Worm (Caenorhabditis elegans) whole organism, L2 larva: Measurements from ENCODE around the gene col-107.

Experiments used
- C34F6.9 ChIP-seq: fragments of 150-350 bp; optimal IDR thresholded peaks from 2 replicates; lab custom pipeline; 2014; ENCODE audit warnings: missing biosample characterization, missing genetic modification characterization
- F13H6.1 ChIP-seq: sonication (generic microtip); optimal IDR thresholded peaks from 2 replicates; lab custom pipeline; 2016; ENCODE audit warnings: missing genetic modification characterization, missing compliant biosample characterization
- R02D3.7 ChIP-seq: fragments of 150-350 bp; optimal IDR thresholded peaks from 2 replicates; lab custom pipeline; 2014; ENCODE audit warnings: missing biosample characterization, missing genetic modification characterization
- Y55F3AM.14 ChIP-seq: fragments of 200-800 bp; sonication (Bioruptor generic); optimal IDR thresholded peaks from 2 replicates; lab custom pipeline; 2018; ENCODE audit warnings: mild to moderate bottlenecking, missing genetic modification characterization, missing compliant biosample characterization
- ZK546.5 ChIP-seq: sonication (generic microtip); optimal IDR thresholded peaks from 2 replicates; lab custom pipeline; 2017; ENCODE audit warnings: missing biosample characterization, missing genetic modification characterization
- alr-1 ChIP-seq: fragments of 150-350 bp; optimal IDR thresholded peaks from 2 replicates; lab custom pipeline; 2014; ENCODE audit warnings: missing biosample characterization, missing genetic modification characterization
- aly-2 ChIP-seq: fragments of 150-350 bp; optimal IDR thresholded peaks from 2 replicates; lab custom pipeline; 2014; ENCODE audit warnings: missing biosample characterization, missing genetic modification characterization
- ama-1 ChIP-seq: fragments of 150-350 bp; optimal IDR thresholded peaks from 2 replicates; lab custom pipeline; 2018; ENCODE audit warnings: inconsistent platforms
- blmp-1 ChIP-seq: sonication (generic microtip); optimal IDR thresholded peaks from 2 replicates; lab custom pipeline; 2017; ENCODE audit warnings: missing genetic modification characterization, mild to moderate bottlenecking, missing compliant biosample characterization, antibody characterized with exemption, moderate library complexity; ENCODE audit not compliant: insufficient read depth
- ceh-16 ChIP-seq: fragments of 150-350 bp; optimal IDR thresholded peaks from 2 replicates; lab custom pipeline; 2014; ENCODE audit warnings: missing biosample characterization, missing genetic modification characterization
- ceh-82 ChIP-seq: fragments of 150-350 bp; optimal IDR thresholded peaks from 2 replicates; lab custom pipeline; 2014; ENCODE audit warnings: missing biosample characterization, missing genetic modification characterization
- crh-2 ChIP-seq: sonication (generic microtip); optimal IDR thresholded peaks from 2 replicates; lab custom pipeline; 2017; ENCODE audit warnings: missing biosample characterization, missing genetic modification characterization
- dmd-4 ChIP-seq: sonication (generic microtip); optimal IDR thresholded peaks from 2 replicates; lab custom pipeline; 2017; ENCODE audit warnings: missing biosample characterization, missing genetic modification characterization
- egl-27 ChIP-seq: sonication (generic microtip); optimal IDR thresholded peaks from 3 replicates; lab custom pipeline; 2017; ENCODE audit warnings: missing biosample characterization, missing genetic modification reagents, missing genetic modification characterization
- elt-1 ChIP-seq: fragments of 150-350 bp; optimal IDR thresholded peaks from 2 replicates; lab custom pipeline; 2014; ENCODE audit warnings: missing biosample characterization, missing genetic modification characterization
- elt-3 ChIP-seq: sonication (generic microtip); optimal IDR thresholded peaks from 2 replicates; lab custom pipeline; 2017; ENCODE audit warnings: missing biosample characterization, missing genetic modification characterization
- fos-1 ChIP-seq: fragments of 150-350 bp; optimal IDR thresholded peaks from 2 replicates; lab custom pipeline; 2014; ENCODE audit warnings: missing biosample characterization, missing genetic modification characterization
- gmeb-1 ChIP-seq: fragments of 150-350 bp; optimal IDR thresholded peaks from 2 replicates; lab custom pipeline; 2014; ENCODE audit warnings: missing biosample characterization, missing genetic modification characterization
- lin-11 ChIP-seq: fragments of 150-350 bp; sonication (generic microtip); optimal IDR thresholded peaks from 2 replicates; lab custom pipeline; 2014; ENCODE audit warnings: missing biosample characterization, missing genetic modification characterization, inconsistent platforms, mixed read lengths
- lin-13 ChIP-seq: fragments of 150-350 bp; optimal IDR thresholded peaks from 2 replicates; lab custom pipeline; 2014; ENCODE audit warnings: missing biosample characterization, missing genetic modification reagents, missing genetic modification characterization
- lin-39 ChIP-seq: fragments of 150-350 bp; optimal IDR thresholded peaks from 2 replicates; lab custom pipeline; 2014; ENCODE audit warnings: missing biosample characterization, missing genetic modification reagents, missing genetic modification characterization
- lsy-2 ChIP-seq, 2 experiments: fragments of 150-350 bp in 1 of 2; sonication (generic microtip) in 1 of 2; optimal IDR thresholded peaks; 2 replicates each; lab custom pipeline; 2014 to 2017; ENCODE audit warnings: missing biosample characterization in 2 of 2, missing genetic modification characterization in 2 of 2
- mab-5 ChIP-seq: fragments of 150-350 bp; optimal IDR thresholded peaks from 2 replicates; lab custom pipeline; 2014; ENCODE audit warnings: missing biosample characterization, missing genetic modification characterization
- mbf-1 ChIP-seq: sonication (generic microtip); optimal IDR thresholded peaks from 2 replicates; lab custom pipeline; 2017; ENCODE audit warnings: missing biosample characterization, missing genetic modification characterization
- mdl-1 ChIP-seq, 2 experiments: fragments of 150-350 bp in 1 of 2; sonication (generic microtip) in 1 of 2; optimal IDR thresholded peaks; 2 replicates each; lab custom pipeline; 2017; ENCODE audit warnings: missing biosample characterization in 2 of 2, missing genetic modification characterization in 2 of 2
- nhr-10 ChIP-seq: sonication (generic microtip); optimal IDR thresholded peaks from 2 replicates; lab custom pipeline; 2017; ENCODE audit warnings: missing biosample characterization, missing genetic modification characterization
- nhr-11 ChIP-seq: fragments of 150-350 bp; optimal IDR thresholded peaks from 2 replicates; lab custom pipeline; 2014; ENCODE audit warnings: missing biosample characterization, missing genetic modification characterization
- nhr-12 ChIP-seq: fragments of 150-350 bp; optimal IDR thresholded peaks from 2 replicates; lab custom pipeline; 2014; ENCODE audit warnings: missing biosample characterization, missing genetic modification characterization
- nhr-129 ChIP-seq: fragments of 150-350 bp; optimal IDR thresholded peaks from 2 replicates; lab custom pipeline; 2014; ENCODE audit warnings: missing biosample characterization, missing genetic modification characterization
- nhr-21 ChIP-seq: fragments of 150-350 bp; optimal IDR thresholded peaks from 2 replicates; lab custom pipeline; 2014; ENCODE audit warnings: missing biosample characterization, missing genetic modification characterization
- nhr-23 ChIP-seq: fragments of 150-350 bp; optimal IDR thresholded peaks from 2 replicates; lab custom pipeline; 2014; ENCODE audit warnings: missing biosample characterization, missing genetic modification reagents, missing genetic modification characterization
- nhr-237 ChIP-seq: fragments of 150-350 bp; optimal IDR thresholded peaks from 2 replicates; lab custom pipeline; 2014; ENCODE audit warnings: missing biosample characterization, missing genetic modification characterization
- nhr-25 ChIP-seq: fragments of 150-350 bp; sonication (generic microtip); optimal IDR thresholded peaks from 3 replicates; lab custom pipeline; 2014; ENCODE audit warnings: missing biosample characterization, missing genetic modification characterization
- nhr-6 ChIP-seq: fragments of 150-350 bp; optimal IDR thresholded peaks from 2 replicates; lab custom pipeline; 2014; ENCODE audit warnings: missing biosample characterization, missing genetic modification characterization
- nhr-77 ChIP-seq: fragments of 150-350 bp; optimal IDR thresholded peaks from 2 replicates; lab custom pipeline; 2014; ENCODE audit warnings: missing biosample characterization, missing genetic modification characterization
- peb-1 ChIP-seq: fragments of 150-350 bp; optimal IDR thresholded peaks from 2 replicates; lab custom pipeline; 2014; ENCODE audit warnings: missing biosample characterization, missing genetic modification characterization
- sem-4 ChIP-seq: fragments of 150-350 bp; optimal IDR thresholded peaks from 2 replicates; lab custom pipeline; 2014; ENCODE audit warnings: missing biosample characterization, missing genetic modification reagents, missing genetic modification characterization
- skn-1 ChIP-seq: sonication (generic microtip); optimal IDR thresholded peaks from 2 replicates; lab custom pipeline; 2017; ENCODE audit warnings: missing biosample characterization, missing genetic modification characterization
- sma-3 ChIP-seq: sonication (generic microtip); optimal IDR thresholded peaks from 2 replicates; lab custom pipeline; 2016; ENCODE audit warnings: missing genetic modification reagents, missing genetic modification characterization, missing compliant biosample characterization
- sma-9 ChIP-seq, 2 experiments: fragments of 150-350 bp in 1 of 2; sonication (generic microtip) in 1 of 2; optimal IDR thresholded peaks; 2 replicates each; lab custom pipeline; 2014 to 2016; ENCODE audit warnings: missing genetic modification characterization in 2 of 2, mild to moderate bottlenecking in 1 of 2, missing biosample characterization in 1 of 2, missing compliant biosample characterization in 1 of 2, missing genetic modification reagents in 1 of 2, moderate library complexity in 1 of 2
- snpc-4 ChIP-seq: fragments of 150-350 bp; optimal IDR thresholded peaks from 2 replicates; lab custom pipeline; 2014; ENCODE audit warnings: missing biosample characterization, missing genetic modification characterization
- unc-39 ChIP-seq: fragments of 150-350 bp; optimal IDR thresholded peaks from 2 replicates; lab custom pipeline; 2014; ENCODE audit warnings: missing biosample characterization, missing genetic modification characterization
- unc-55 ChIP-seq: fragments of 150-350 bp; sonication (generic microtip); optimal IDR thresholded peaks from 3 replicates; lab custom pipeline; 2014; ENCODE audit warnings: missing biosample characterization, missing genetic modification reagents, missing genetic modification characterization
- unc-62 ChIP-seq: fragments of 150-350 bp; optimal IDR thresholded peaks from 2 replicates; lab custom pipeline; 2014; ENCODE audit warnings: missing biosample characterization, missing genetic modification reagents, missing genetic modification characterization
- zag-1 ChIP-seq: fragments of 150-350 bp; optimal IDR thresholded peaks from 2 replicates; lab custom pipeline; 2014; ENCODE audit warnings: missing biosample characterization, missing genetic modification characterization
- ztf-1 ChIP-seq: fragments of 200-800 bp; sonication (Bioruptor generic); conservative IDR thresholded peaks from 2 replicates; pipeline ENCODE4 v1.3.6; 2022; ENCODE audit warnings: missing genetic modification characterization, missing compliant biosample characterization
- ztf-11 ChIP-seq: sonication (generic microtip); optimal IDR thresholded peaks from 2 replicates; lab custom pipeline; 2017; ENCODE audit warnings: missing biosample characterization, missing genetic modification characterization
- ztf-4 ChIP-seq: fragments of 150-350 bp; optimal IDR thresholded peaks from 2 replicates; lab custom pipeline; 2014; ENCODE audit warnings: missing biosample characterization, missing genetic modification characterization

Gene col-107

DNA sequence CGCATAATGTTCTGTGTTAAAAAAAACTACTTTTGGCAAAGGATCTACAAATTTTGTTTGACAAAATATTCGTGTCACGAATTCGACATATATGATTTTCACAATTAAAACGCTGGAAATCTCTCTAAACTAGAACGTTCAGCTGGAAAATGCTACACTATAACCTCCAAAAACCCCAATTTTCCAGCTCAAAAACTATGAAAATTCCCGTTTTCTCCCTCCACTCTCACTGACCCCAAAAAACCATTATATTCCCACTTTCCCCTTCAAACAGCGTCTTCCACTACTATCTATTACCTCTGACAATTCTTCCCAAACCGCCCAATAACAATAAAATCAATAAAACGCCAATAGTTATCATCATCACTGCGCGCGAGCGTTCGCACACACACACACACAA is 28.2 kb downstream of the col-107 start, which contains the start of gene Y41D4B.14:
Y41D4B.14 (plus strand) TSS at position 301 of the 400 bp plus-strand sequence.
- no peak for TF ChIP-seq zag-1 (tag; lab: Kevin White, UChicago)
- no peak for TF ChIP-seq nhr-21 (tag; lab: Kevin White, UChicago)
- TF ChIP-seq C34F6.9 (tag; lab: Kevin White, UChicago) = no peak
- TF ChIP-seq crh-2 (tag; lab: Kevin White, UChicago) = no peak
- TF ChIP-seq ceh-82 (tag; lab: Kevin White, UChicago) = no peak
- no peak for TF ChIP-seq ztf-4
- no peak for TF ChIP-seq nhr-23
- no peak for TF ChIP-seq unc-39 (tag; lab: Kevin White, UChicago)
- TF ChIP-seq dmd-4 (tag; lab: Kevin White, UChicago) = no peak
- TF ChIP-seq snpc-4 (tag; lab: Kevin White, UChicago) = no peak
- no peak for TF ChIP-seq lin-11 (tag; lab: Kevin White, UChicago)
- no peak for TF ChIP-seq mbf-1 (tag; lab: Kevin White, UChicago)
- no peak for TF ChIP-seq nhr-25 (tag; lab: Kevin White, UChicago)

DNA sequence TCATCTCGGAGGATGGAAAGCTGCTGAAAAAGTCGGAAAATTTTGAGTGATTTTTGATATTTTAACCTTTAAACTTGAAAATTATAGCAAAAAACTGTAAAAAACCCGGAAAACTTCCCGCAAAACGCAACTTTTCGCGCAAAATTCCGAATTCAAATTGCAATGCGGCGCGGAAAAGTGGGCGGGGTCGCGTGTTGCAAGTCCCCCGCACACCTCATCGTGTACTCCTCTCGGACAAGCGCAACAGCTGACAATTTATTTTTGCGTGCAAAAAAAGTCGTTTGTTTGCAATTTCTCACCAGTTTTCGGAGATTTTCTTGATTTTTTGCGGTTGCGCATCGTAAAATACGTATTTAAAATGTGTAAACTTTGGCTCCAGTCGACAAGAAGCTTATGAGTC is 47.3 kb downstream of the col-107 start, which contains the start of gene npp-8:
npp-8 (minus strand) TSS at position 23 of the 400 bp plus-strand sequence.
- TF ChIP-seq aly-2 (tag; lab: Kevin White, UChicago) (no peak), ceh-82 (tag; lab: Kevin White, UChicago) (peak; percentile 44), lsy-2 (tag; optimal IDR thresholded peaks at IDR 0.05; lab: Kevin White, UChicago) (peak; percentile 80 to 89), unc-39 (tag; lab: Kevin White, UChicago) (no peak), R02D3.7 (tag; lab: Kevin White, UChicago) (no peak), gmeb-1 (peak; percentile 78), peb-1 (tag; lab: Kevin White, UChicago) (no peak), sma-3 (GFP tag; lab: Kevin White, UChicago) (peak; percentile 90), blmp-1 (tag; lab: Kevin White, UChicago) (peak; percentile 14), nhr-25 (tag; lab: Kevin White, UChicago) (peak; percentile 89), Y55F3AM.14 (GFP tag; lab: Kevin White, UChicago) (peak; percentile 38), nhr-12 (tag; lab: Kevin White, UChicago) (no peak), mab-5 (tag; lab: Kevin White, UChicago) (peak; percentile 89), alr-1 (tag; lab: Kevin White, UChicago) (no peak), ztf-11 (peak; percentile 34), skn-1 (tag; lab: Kevin White, UChicago) (peak; percentile 6), sem-4 (tag; lab: Kevin White, UChicago) (peak; percentile 78), fos-1 (peak; percentile 59), lin-11 (tag; lab: Kevin White, UChicago) (peak; percentile 86), nhr-6 (peak; percentile 62), elt-3 (tag; lab: Kevin White, UChicago) (no peak), nhr-237 (tag; lab: Kevin White, UChicago) (no peak), ztf-4 (peak; percentile 81), nhr-11 (tag; lab: Kevin White, UChicago) (no peak), snpc-4 (tag; lab: Kevin White, UChicago) (peak; percentile 48), nhr-77 (peak; percentile 32), sma-9 (GFP tag; optimal IDR thresholded peaks at IDR 0.05; lab: Kevin White, UChicago) (no peak), sma-9 (tag; optimal IDR thresholded peaks at IDR 0.05; lab: Kevin White, UChicago) (no peak), elt-1 (tag; lab: Kevin White, UChicago) (no peak), unc-62 (no peak), nhr-21 (tag; lab: Kevin White, UChicago) (peak; percentile 78), mbf-1 (tag; lab: Kevin White, UChicago) (no peak), ztf-1 (GFP tag; lab: Robert Waterston, UW) (no peak), unc-55 (GFP tag; lab: Kevin White, UChicago) (peak; percentile 95), nhr-10 (tag; lab: Kevin White, UChicago) (no peak), ceh-16 (tag; lab: Kevin White, UChicago) (no peak), C34F6.9 (tag; lab: Kevin White, UChicago) (peak; percentile 74), lin-13 (GFP tag; lab: Kevin White, UChicago) (peak; percentile 94), lin-39 (tag; lab: Kevin White, UChicago) (no peak), ZK546.5 (tag; lab: Kevin White, UChicago) (no peak), F13H6.1 (peak; percentile 93), nhr-129 (tag; lab: Kevin White, UChicago) (peak; percentile 78), crh-2 (tag; lab: Kevin White, UChicago) (peak; percentile 80), mdl-1 (tag; optimal IDR thresholded peaks at IDR 0.05; lab: Kevin White, UChicago) (peak in 1 of 2 experiments; percentile 55), nhr-23 (no peak), egl-27 (tag; lab: Kevin White, UChicago) (peak; percentile 23), dmd-4 (tag; lab: Kevin White, UChicago) (no peak), zag-1 (tag; lab: Kevin White, UChicago) (peak; percentile 48), ama-1 (lab: Kevin White, UChicago) (no peak)
